Fruit fly (Drosophila melanogaster) whole organism, embryonic: ENCODE measurements around the gene G6P.

Source experiments
- Blimp-1 ChIP-seq: fragments of 200-800 bp; sonication (Bioruptor generic); optimal IDR thresholded peaks from 3 replicates; lab custom pipeline; 2018; ENCODE audit warnings: missing biosample characterization, missing genetic modification characterization, mild to moderate bottlenecking, moderate library complexity, missing genetic modification reagents
- CG10543 ChIP-seq: fragments of 200-800 bp; sonication (Bioruptor generic); optimal IDR thresholded peaks from 3 replicates; lab custom pipeline; 2017; ENCODE audit warnings: missing biosample characterization, mild to moderate bottlenecking, missing genetic modification characterization, moderate library complexity
- CG12219 ChIP-seq: fragments of 200-800 bp; sonication (Bioruptor generic); optimal IDR thresholded peaks from 3 replicates; lab custom pipeline; 2018; ENCODE audit warnings: missing biosample characterization, mild to moderate bottlenecking, missing genetic modification characterization
- CG12744 ChIP-seq: fragments of 200-800 bp; sonication (Bioruptor generic); optimal IDR thresholded peaks from 2 replicates; lab custom pipeline; 2016; ENCODE audit warnings: missing biosample characterization, missing genetic modification characterization
- CG13287 ChIP-seq: fragments of 200-800 bp; sonication (Bioruptor generic); IDR thresholded peaks from 2 replicates; pipeline ENCODE4 v1.3.6; 2022; ENCODE audit warnings: missing biosample characterization, missing genetic modification characterization; ENCODE audit not compliant: partially characterized antibody
- CG14050 ChIP-seq: fragments of 200-800 bp; sonication (Bioruptor generic); IDR thresholded peaks from 3 replicates; pipeline ENCODE4 v1.3.6; 2022; ENCODE audit warnings: missing biosample characterization, missing genetic modification characterization
- CG15011 ChIP-seq: fragments of 200-800 bp; sonication (Bioruptor generic); optimal IDR thresholded peaks from 3 replicates; lab custom pipeline; 2018; ENCODE audit warnings: missing biosample characterization, mild to moderate bottlenecking, missing genetic modification characterization
- CG17328 ChIP-seq: fragments of 200-800 bp; sonication (Bioruptor generic); IDR thresholded peaks from 2 replicates; pipeline ENCODE4 v1.3.6; 2022; ENCODE audit warnings: missing biosample characterization, missing genetic modification characterization
- CG32532 ChIP-seq: fragments of 200-800 bp; sonication (Bioruptor generic); IDR thresholded peaks from 2 replicates; pipeline ENCODE4 v1.3.6; 2022; ENCODE audit warnings: missing biosample characterization, missing genetic modification characterization
- CG34376 ChIP-seq: fragments of 200-800 bp; sonication (Bioruptor generic); optimal IDR thresholded peaks from 2 replicates; lab custom pipeline; 2018; ENCODE audit warnings: missing biosample characterization, mild to moderate bottlenecking, missing genetic modification characterization
- CG5180 ChIP-seq: fragments of 200-800 bp; sonication (Bioruptor generic); optimal IDR thresholded peaks from 3 replicates; lab custom pipeline; 2017; ENCODE audit warnings: missing biosample characterization, missing genetic modification characterization, mild to moderate bottlenecking, moderate library complexity, missing genetic modification reagents
- CG6175 ChIP-seq: fragments of 200-800 bp; sonication (Bioruptor generic); IDR thresholded peaks from 3 replicates; pipeline ENCODE4 v1.3.6; 2022; ENCODE audit warnings: missing biosample characterization, missing genetic modification characterization
- CG6791 ChIP-seq: fragments of 200-800 bp; sonication (Bioruptor generic); IDR thresholded peaks from 3 replicates; pipeline ENCODE4 v1.3.6; 2022; ENCODE audit warnings: missing biosample characterization, missing genetic modification characterization; ENCODE audit not compliant: partially characterized antibody
- CG8089 ChIP-seq: fragments of 200-800 bp; sonication (Bioruptor generic); optimal IDR thresholded peaks from 3 replicates; lab custom pipeline; 2016; ENCODE audit warnings: missing biosample characterization, missing genetic modification characterization
- Deaf1 ChIP-seq: fragments of 200-800 bp; optimal IDR thresholded peaks from 3 replicates; lab custom pipeline; 2019; ENCODE audit warnings: missing biosample characterization, mild to moderate bottlenecking, missing genetic modification characterization, moderate library complexity
- GATAe ChIP-seq: fragments of 200-800 bp; sonication (Bioruptor generic); conservative IDR thresholded peaks from 2 replicates; pipeline ENCODE4 v1.3.6; 2022; ENCODE audit warnings: missing biosample characterization, missing genetic modification characterization
- Jarid2 ChIP-seq: fragments of 200-800 bp; sonication (Bioruptor generic); optimal IDR thresholded peaks from 3 replicates; lab custom pipeline; 2017; ENCODE audit warnings: mild to moderate bottlenecking, missing biosample characterization, missing genetic modification reagents, missing genetic modification characterization
- Med ChIP-seq: fragments of 200-800 bp; sonication (Bioruptor generic); peaks from one replicate; lab custom pipeline; 2016; ENCODE audit warnings: missing biosample characterization, missing genetic modification characterization, mild to moderate bottlenecking, inconsistent platforms, moderate library complexity
- Nf-YB ChIP-seq: fragments of 200-800 bp; sonication (Bioruptor generic); optimal IDR thresholded peaks from 3 replicates; lab custom pipeline; 2019; ENCODE audit warnings: missing biosample characterization, mild to moderate bottlenecking, missing genetic modification characterization, moderate library complexity
- Pdp1 ChIP-seq, 2 experiments: fragments of 200-800 bp; sonication (Bioruptor generic); optimal IDR thresholded peaks; 3 replicates each; lab custom pipeline; 2016; ENCODE audit warnings: missing biosample characterization in 2 of 2, missing genetic modification characterization in 2 of 2, mild to moderate bottlenecking in 1 of 2, moderate library complexity in 1 of 2
- amos ChIP-seq: fragments of 200-800 bp; sonication (Bioruptor generic); IDR thresholded peaks from 2 replicates; pipeline ENCODE4 v1.3.6; 2022; ENCODE audit warnings: missing biosample characterization, missing genetic modification characterization; ENCODE audit not compliant: partially characterized antibody
- bigmax ChIP-seq: fragments of 200-800 bp; sonication (Bioruptor generic); optimal IDR thresholded peaks from 2 replicates; lab custom pipeline; 2018; ENCODE audit warnings: missing biosample characterization, mild to moderate bottlenecking, missing genetic modification characterization
- cad ChIP-seq: fragments of >200 bp; optimal IDR thresholded peaks from 2 replicates; lab custom pipeline; 2017; ENCODE audit warnings: missing biosample characterization, missing genetic modification characterization
- caup ChIP-seq: fragments of 200-800 bp; sonication (Bioruptor generic); optimal IDR thresholded peaks from 3 replicates; lab custom pipeline; 2017; ENCODE audit warnings: missing biosample characterization, mild to moderate bottlenecking, missing genetic modification characterization, moderate library complexity; ENCODE audit not compliant: severe bottlenecking
- chinmo ChIP-seq: fragments of 200-800 bp; sonication (Bioruptor generic); IDR thresholded peaks from 4 replicates; pipeline ENCODE4 v1.3.6; 2022; ENCODE audit warnings: missing biosample characterization, missing genetic modification characterization; ENCODE audit not compliant: partially characterized antibody
- cwo ChIP-seq: fragments of 200-800 bp; sonication (Bioruptor generic); optimal IDR thresholded peaks from 3 replicates; lab custom pipeline; 2017; ENCODE audit warnings: missing biosample characterization, missing genetic modification characterization, mild to moderate bottlenecking, moderate library complexity, missing genetic modification reagents
- da ChIP-seq: fragments of 200-800 bp; sonication (Bioruptor generic); optimal IDR thresholded peaks from 2 replicates; lab custom pipeline; 2016; ENCODE audit warnings: missing biosample characterization, missing genetic modification characterization
- jing ChIP-seq: fragments of 200-800 bp; sonication (Bioruptor generic); optimal IDR thresholded peaks from 2 replicates; lab custom pipeline; 2018; ENCODE audit warnings: missing biosample characterization, mild to moderate bottlenecking, missing genetic modification characterization
- knrl ChIP-seq: fragments of 200-800 bp; sonication (Bioruptor generic); IDR thresholded peaks from 3 replicates; pipeline ENCODE4 v1.3.6; 2022; ENCODE audit warnings: missing biosample characterization, missing genetic modification characterization; ENCODE audit not compliant: partially characterized antibody
- lab ChIP-seq: fragments of 200-800 bp; sonication (Bioruptor generic); optimal IDR thresholded peaks from 3 replicates; lab custom pipeline; 2017; ENCODE audit warnings: missing biosample characterization, missing genetic modification characterization, mild to moderate bottlenecking, moderate library complexity, missing genetic modification reagents
- lov ChIP-seq, 2 experiments: fragments of 200-800 bp in 1 of 2; fragments of >200 bp in 1 of 2; sonication (Bioruptor generic) in 1 of 2; IDR thresholded peaks in 1 of 2; optimal IDR thresholded peaks in 1 of 2; 2 replicates in 1 of 2; 3 replicates in 1 of 2; pipeline versions ENCODE4 v1.3.6 to Lab custom; 2017 to 2022; ENCODE audit warnings: missing biosample characterization in 1 of 2, missing genetic modification characterization in 1 of 2
- row ChIP-seq: fragments of 200-800 bp; sonication (Bioruptor generic); IDR thresholded peaks from 3 replicates; pipeline ENCODE4 v1.3.6; 2022; ENCODE audit warnings: missing biosample characterization, missing genetic modification characterization
- sug ChIP-seq: fragments of 200-800 bp; optimal IDR thresholded peaks from 2 replicates; lab custom pipeline; 2019; ENCODE audit warnings: missing biosample characterization, mild to moderate bottlenecking, missing genetic modification characterization, moderate library complexity
- vnd ChIP-seq: fragments of 200-800 bp; sonication (Bioruptor generic); IDR thresholded peaks from 3 replicates; pipeline ENCODE4 v1.3.6; 2022; ENCODE audit warnings: missing biosample characterization, missing genetic modification characterization; ENCODE audit not compliant: partially characterized antibody

G6P gene

DNA sequence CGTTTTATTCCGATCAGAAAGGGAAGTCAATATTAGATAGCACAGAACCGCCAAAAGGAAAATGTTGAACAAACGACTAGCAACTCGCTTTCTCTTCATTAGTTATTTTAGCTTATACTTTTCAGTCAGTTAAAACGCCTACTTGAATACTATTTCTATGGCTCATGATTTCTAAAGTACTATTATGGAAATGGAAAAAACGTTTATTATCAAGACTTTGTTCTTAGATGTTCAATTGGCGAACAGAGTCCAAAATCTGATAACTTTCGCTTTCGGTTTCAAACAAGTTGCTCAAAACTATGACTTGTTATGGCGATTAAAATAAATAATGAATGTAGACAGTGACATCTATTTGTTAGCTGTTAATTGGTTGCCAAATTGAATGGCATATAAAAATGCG, 9.8 kb upstream of the G6P start, which contains the start of gene CG3123:
CG3123 (minus strand) TSS at position 101 of the 400 bp plus-strand sequence.
- TF ChIP-seq caup (GFP tag; lab: Kevin White, UChicago) (no peak), Blimp-1 (GFP tag; lab: Kevin White, UChicago) (peak; percentile 1)

DNA sequence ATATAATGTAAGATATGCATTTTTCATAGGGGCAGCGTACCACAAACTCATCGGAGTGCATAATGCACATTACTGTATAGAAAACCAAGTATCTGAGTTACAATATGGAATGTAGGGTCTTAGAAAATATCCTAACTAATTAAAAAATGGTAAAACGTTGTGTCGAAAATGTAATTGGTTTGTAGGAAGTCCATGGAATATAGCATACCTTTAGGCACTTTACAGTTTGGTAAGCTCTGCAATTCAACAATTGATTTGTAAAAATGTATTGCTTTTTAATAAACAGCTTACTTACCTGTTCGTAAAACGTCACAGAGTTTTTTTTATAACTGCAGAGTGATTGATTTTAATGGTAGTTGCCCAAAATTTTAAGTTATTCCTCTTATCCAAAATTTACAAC, 3.4 kb downstream of the G6P start, which contains the start of gene CG2964:
CG2964 (plus strand) TSS at position 301 of the 400 bp plus-strand sequence.
- TF ChIP-seq row (GFP tag; lab: Robert Waterston, UW) = no peak

DNA sequence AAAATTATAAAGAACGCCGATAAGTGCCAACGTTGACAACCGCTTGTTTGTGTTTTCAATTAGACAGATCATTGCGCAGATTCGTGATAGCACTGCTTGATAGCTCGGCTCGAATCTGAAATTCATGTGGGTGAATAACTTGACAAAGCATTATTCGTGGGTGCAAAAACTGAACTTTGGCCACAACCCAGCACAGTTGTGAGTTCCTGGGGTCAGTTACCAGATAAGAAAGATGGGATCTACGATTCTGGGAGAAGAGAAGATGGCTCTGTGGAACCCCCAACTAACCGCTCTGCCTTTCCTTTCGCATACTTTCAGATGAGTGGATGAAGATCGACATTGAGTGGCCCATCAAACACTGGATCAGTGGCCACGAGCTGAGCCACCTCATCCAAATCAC, 4.7 kb downstream of the G6P start:
- TF ChIP-seq CG8089 (GFP tag; lab: Kevin White, UChicago) = no peak

DNA sequence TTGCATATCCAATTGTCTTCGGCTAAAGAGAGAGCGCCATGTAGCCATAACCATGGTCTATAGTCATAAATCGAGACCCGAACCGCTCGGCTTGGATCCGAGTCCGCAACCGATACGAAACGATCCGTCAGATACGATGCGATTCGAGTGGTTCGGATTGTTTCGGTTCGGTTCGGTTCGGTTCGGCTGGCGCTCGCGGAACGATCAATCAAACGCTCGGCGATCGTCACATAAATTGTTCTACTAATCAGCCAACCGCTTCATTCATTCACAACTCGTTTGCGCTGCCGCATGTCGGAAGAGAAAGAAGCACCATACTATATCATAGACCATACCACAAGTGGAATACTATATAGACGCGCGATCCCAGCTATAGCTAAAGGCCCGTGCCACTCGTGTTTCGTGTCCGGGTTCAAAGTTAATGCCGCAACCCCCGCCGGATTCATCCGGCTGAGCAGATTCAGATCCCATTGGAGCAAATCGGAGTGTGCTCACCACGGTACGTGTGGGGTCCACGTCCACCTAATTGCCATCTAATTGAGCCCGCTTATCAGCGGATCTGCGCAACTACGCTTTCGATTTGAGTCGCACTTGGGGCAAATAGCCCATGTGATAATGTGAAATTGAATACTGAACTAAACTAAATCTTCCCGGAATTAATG, 7.4 kb downstream of the G6P start:
- TF ChIP-seq cad = peak; percentile 73
- TF ChIP-seq CG15011 (GFP tag; lab: Kevin White, UChicago) = no peak
- TF ChIP-seq CG5180 (GFP tag; lab: Kevin White, UChicago) = peak; percentile 95
- no peak for TF ChIP-seq CG17328 (GFP tag; lab: Robert Waterston, UW)
- TF ChIP-seq CG6175 (GFP tag; lab: Robert Waterston, UW) = 0 out of 3 replicates have a peak, but pooled peaks have one; percentile 15
- TF ChIP-seq knrl = 0 out of 3 replicates have a peak, but pooled peaks have one; percentile 21
- TF ChIP-seq lov (optimal IDR thresholded peaks at IDR 0.05; lab: Kevin White, UChicago) = no peak
- no peak for TF ChIP-seq lov (GFP tag; IDR thresholded peaks at IDR 0.05; lab: Robert Waterston, UW)
- no peak for TF ChIP-seq CG12219 (GFP tag; lab: Kevin White, UChicago)
- no peak for TF ChIP-seq da (GFP tag; lab: Kevin White, UChicago)
- TF ChIP-seq Pdp1 (GFP tag; optimal IDR thresholded peaks at IDR 0.05; lab: Kevin White, UChicago) = peak in 1 of 2 experiments; percentile 33
- no peak for TF ChIP-seq CG12744 (GFP tag; lab: Kevin White, UChicago)
- peak; percentile 21; the same call in 1 of the 2 replicates for TF ChIP-seq CG32532 (GFP tag; lab: Robert Waterston, UW)
- TF ChIP-seq jing (GFP tag; lab: Kevin White, UChicago) = peak; percentile 55
- peak; percentile 37; the same call in 1 of the 2 replicates for TF ChIP-seq CG13287 (GFP tag; lab: Robert Waterston, UW)
- peak; percentile 56; the same call in 2 of the 3 replicates for TF ChIP-seq CG14050 (GFP tag; lab: Robert Waterston, UW)
- no peak for TF ChIP-seq vnd (GFP tag; lab: Robert Waterston, UW)
- TF ChIP-seq cwo (GFP tag; lab: Kevin White, UChicago) = peak; percentile 38
- no peak; the same call in 1 of the 2 replicates for TF ChIP-seq GATAe (GFP tag; lab: Robert Waterston, UW)
- TF ChIP-seq amos (GFP tag; lab: Robert Waterston, UW) = peak; percentile 13; the same call in 1 of the 2 replicates
- peak; percentile 17 for TF ChIP-seq caup (GFP tag; lab: Kevin White, UChicago)
- peak; percentile 58 for TF ChIP-seq Med (GFP tag; lab: Kevin White, UChicago)
- peak; percentile 4 for TF ChIP-seq CG10543
- 0 out of 3 replicates have a peak, but pooled peaks have one; percentile 25 for TF ChIP-seq CG6791 (GFP tag; lab: Robert Waterston, UW)
- peak; percentile 42 for TF ChIP-seq CG34376 (GFP tag; lab: Kevin White, UChicago)
- TF ChIP-seq lab (GFP tag; lab: Kevin White, UChicago) = peak; percentile 75
- peak; percentile 56 for TF ChIP-seq Jarid2 (GFP tag; lab: Kevin White, UChicago)
- peak; percentile 90 for TF ChIP-seq sug
- 0 out of 4 replicates have a peak, but pooled peaks have one; percentile 43 for TF ChIP-seq chinmo
- peak; percentile 99 for TF ChIP-seq Deaf1 (tag; lab: Kevin White, UChicago)
- TF ChIP-seq Nf-YB (GFP tag; lab: Kevin White, UChicago) = peak; percentile 44
- no peak for TF ChIP-seq bigmax (GFP tag; lab: Kevin White, UChicago)
